Worm (Caenorhabditis elegans) whole organism, L3 larva: ENCODE data around the gene hrg-9.
A peak's percentile ranks its signal among the peaks of the same experiment; 100 is the strongest.

Experiments
- ceh-82 ChIP-seq: fragments of 150-350 bp; optimal IDR thresholded peaks from 2 replicates; lab custom pipeline; 2014; ENCODE audit warnings: missing biosample characterization, missing genetic modification characterization
- elt-2 ChIP-seq: sonication (generic microtip); optimal IDR thresholded peaks from 2 replicates; lab custom pipeline; 2016; ENCODE audit warnings: missing genetic modification reagents, mild to moderate bottlenecking, missing genetic modification characterization, missing compliant biosample characterization
- nhr-23 ChIP-seq: fragments of 150-350 bp; optimal IDR thresholded peaks from 2 replicates; lab custom pipeline; 2014; ENCODE audit warnings: missing biosample characterization, missing genetic modification reagents, missing genetic modification characterization
- nhr-28 ChIP-seq: fragments of 150-350 bp; optimal IDR thresholded peaks from 2 replicates; lab custom pipeline; 2014; ENCODE audit warnings: missing biosample characterization, missing genetic modification characterization
- pha-4 ChIP-seq: fragments of 150-350 bp; optimal IDR thresholded peaks from 2 replicates; lab custom pipeline; 2014; ENCODE audit warnings: missing biosample characterization, missing genetic modification reagents, missing genetic modification characterization
- pqm-1 ChIP-seq: fragments of 150-350 bp; optimal IDR thresholded peaks from 2 replicates; lab custom pipeline; 2017; ENCODE audit warnings: missing biosample characterization, missing genetic modification characterization, inconsistent platforms

Gene hrg-9

ce11 chrV:12919705-12920104 lies 43.4 kb downstream of the hrg-9 start, which contains the start of gene lipl-1:
TSS of gene lipl-1 (plus strand) at chrV:12919986.
- TF ChIP-seq pha-4 (no peak), elt-2 (tag; lab: Kevin White, UChicago) (peak; percentile 41), ceh-82 (tag; lab: Kevin White, UChicago) (no peak), nhr-23 (tag; lab: Kevin White, UChicago) (no peak), pqm-1 (peak; percentile 18), nhr-28 (no peak)
- TF ChIP-seq, all 47 proteins: peak for 2
